Worm (Caenorhabditis elegans) whole organism, L1 larva: ENCODE data around the gene srx-63.

ENCODE experiments used
- C16A3.4 ChIP-seq: fragments of 150-350 bp; optimal IDR thresholded peaks from 2 replicates; lab custom pipeline; 2014; ENCODE audit warnings: missing biosample characterization, missing genetic modification characterization
- C34B4.2 ChIP-seq: sonication (generic microtip); optimal IDR thresholded peaks from 2 replicates; lab custom pipeline; 2017; ENCODE audit warnings: mild to moderate bottlenecking, missing genetic modification characterization, missing compliant biosample characterization
- Y116A8C.19 ChIP-seq: sonication (generic microtip); optimal IDR thresholded peaks from 2 replicates; lab custom pipeline; 2016; ENCODE audit warnings: missing compliant biosample characterization, missing genetic modification characterization, borderline replicate concordance
- aha-1 ChIP-seq: fragments of 150-350 bp; optimal IDR thresholded peaks from 2 replicates; lab custom pipeline; 2014; ENCODE audit warnings: missing biosample characterization, missing genetic modification characterization
- ceh-8 ChIP-seq: fragments of 200-800 bp; sonication (Bioruptor generic); optimal IDR thresholded peaks from 2 replicates; lab custom pipeline; 2018; ENCODE audit warnings: mild to moderate bottlenecking, missing genetic modification characterization, moderate library complexity, missing compliant biosample characterization
- ces-1 ChIP-seq: fragments of 150-350 bp; optimal IDR thresholded peaks from 2 replicates; lab custom pipeline; 2014; ENCODE audit warnings: missing biosample characterization, missing genetic modification reagents, missing genetic modification characterization
- dsc-1 ChIP-seq: sonication (generic microtip); optimal IDR thresholded peaks from 2 replicates; lab custom pipeline; 2016; ENCODE audit warnings: mild to moderate bottlenecking, missing genetic modification characterization, missing compliant biosample characterization
- efl-1 ChIP-seq, 4 experiments: fragments of 150-350 bp; optimal IDR thresholded peaks in 3 of 4; peaks in 1 of 4; 1 replicate in 1 of 4; 2 replicates in 3 of 4; lab custom pipeline; 2014; ENCODE audit warnings: missing biosample characterization in 2 of 4, missing genetic modification characterization in 2 of 4, missing genetic modification reagents in 2 of 4
- efl-3 ChIP-seq: fragments of 200-800 bp; sonication (Bioruptor generic); optimal IDR thresholded peaks from 2 replicates; lab custom pipeline; 2018; ENCODE audit warnings: mild to moderate bottlenecking, missing genetic modification characterization, missing compliant biosample characterization
- egl-13 ChIP-seq: sonication (generic microtip); optimal IDR thresholded peaks from 2 replicates; lab custom pipeline; 2016; ENCODE audit warnings: missing genotype, missing genetic modification reagents, missing genetic modification characterization, missing compliant biosample characterization
- elt-3 ChIP-seq, 6 experiments: fragments of 150-350 bp in 1 of 6; sonication (generic microtip); optimal IDR thresholded peaks; 2 replicates each; lab custom pipeline; 2017 to 2018; ENCODE audit warnings: missing biosample characterization in 6 of 6, missing genetic modification characterization in 6 of 6, inconsistent platforms in 1 of 6
- fkh-4 ChIP-seq: sonication (generic microtip); optimal IDR thresholded peaks from 2 replicates; lab custom pipeline; 2016; ENCODE audit warnings: missing compliant biosample characterization, missing genetic modification characterization, borderline replicate concordance
- fkh-8 ChIP-seq: sonication (generic microtip); optimal IDR thresholded peaks from 2 replicates; lab custom pipeline; 2016; ENCODE audit warnings: mild to moderate bottlenecking, missing genetic modification characterization, missing compliant biosample characterization
- hpl-2 ChIP-seq: fragments of 150-350 bp; optimal IDR thresholded peaks from 2 replicates; lab custom pipeline; 2014; ENCODE audit warnings: missing biosample characterization, missing genetic modification reagents, missing genetic modification characterization
- isw-1 ChIP-seq: fragments of 200-800 bp; sonication (Bioruptor generic); IDR thresholded peaks from 2 replicates; pipeline ENCODE4 v1.3.6; 2022; ENCODE audit warnings: missing genetic modification characterization, missing compliant biosample characterization
- jun-1 ChIP-seq: fragments of 150-350 bp; optimal IDR thresholded peaks from 2 replicates; lab custom pipeline; 2014; ENCODE audit warnings: missing biosample characterization, missing genetic modification reagents, missing genetic modification characterization
- lin-13 ChIP-seq: fragments of 150-350 bp; optimal IDR thresholded peaks from 2 replicates; lab custom pipeline; 2014; ENCODE audit warnings: missing biosample characterization, missing genetic modification reagents, missing genetic modification characterization
- lin-14 ChIP-seq: fragments of 200-800 bp; sonication (Bioruptor generic); optimal IDR thresholded peaks from 2 replicates; lab custom pipeline; 2018; ENCODE audit warnings: mild to moderate bottlenecking, missing genetic modification characterization, moderate library complexity, missing compliant biosample characterization
- lin-39 ChIP-seq: fragments of 150-350 bp; optimal IDR thresholded peaks from 2 replicates; lab custom pipeline; 2014; ENCODE audit warnings: missing biosample characterization, missing genetic modification reagents, missing genetic modification characterization
- lir-3 ChIP-seq: sonication (generic microtip); optimal IDR thresholded peaks from 2 replicates; lab custom pipeline; 2016; ENCODE audit warnings: mild to moderate bottlenecking, missing genetic modification characterization, moderate library complexity, missing compliant biosample characterization; ENCODE audit not compliant: poor library complexity
- mab-9 ChIP-seq: fragments of 200-800 bp; sonication (Bioruptor generic); IDR thresholded peaks from 2 replicates; pipeline ENCODE4 v1.3.6; 2022; ENCODE audit warnings: missing genetic modification reagents, missing genetic modification characterization, missing compliant biosample characterization
- mdl-1 ChIP-seq, 2 experiments: fragments of 150-350 bp; optimal IDR thresholded peaks; 2 replicates each; lab custom pipeline; 2014 to 2017; ENCODE audit warnings: missing biosample characterization in 2 of 2, missing genetic modification characterization in 2 of 2, inconsistent platforms in 1 of 2
- mef-2 ChIP-seq: fragments of 150-350 bp; optimal IDR thresholded peaks from 2 replicates; lab custom pipeline; 2014; ENCODE audit warnings: missing biosample characterization, missing genetic modification characterization
- nhr-11 ChIP-seq: fragments of 150-350 bp; optimal IDR thresholded peaks from 2 replicates; lab custom pipeline; 2014; ENCODE audit warnings: missing biosample characterization, missing genetic modification characterization
- nhr-12 ChIP-seq: sonication (generic microtip); optimal IDR thresholded peaks from 2 replicates; lab custom pipeline; 2017; ENCODE audit warnings: missing biosample characterization, missing genetic modification characterization
- nhr-19 ChIP-seq: fragments of 200-800 bp; sonication (Bioruptor generic); conservative IDR thresholded peaks from 2 replicates; pipeline ENCODE4 v1.3.6; 2022; ENCODE audit warnings: missing genetic modification characterization, missing compliant biosample characterization
- nhr-71 ChIP-seq: sonication (generic microtip); optimal IDR thresholded peaks from 2 replicates; lab custom pipeline; 2016; ENCODE audit warnings: mild to moderate bottlenecking, missing genetic modification characterization, moderate library complexity, missing compliant biosample characterization
- nhr-84 ChIP-seq: sonication (generic microtip); optimal IDR thresholded peaks from 2 replicates; lab custom pipeline; 2017; ENCODE audit warnings: missing biosample characterization, missing genetic modification characterization
- skn-1 ChIP-seq: fragments of 150-350 bp; optimal IDR thresholded peaks from 2 replicates; lab custom pipeline; 2014; ENCODE audit warnings: missing biosample characterization, missing genetic modification characterization
- snpc-4 ChIP-seq: fragments of 150-350 bp; optimal IDR thresholded peaks from 2 replicates; lab custom pipeline; 2014; ENCODE audit warnings: missing biosample characterization, missing genetic modification characterization
- snu-23 ChIP-seq: sonication (generic microtip); optimal IDR thresholded peaks from 2 replicates; lab custom pipeline; 2016; ENCODE audit warnings: missing genetic modification characterization, missing compliant biosample characterization
- sup-37 ChIP-seq: fragments of 200-800 bp; sonication (Bioruptor generic); optimal IDR thresholded peaks from 2 replicates; lab custom pipeline; 2018; ENCODE audit warnings: mild to moderate bottlenecking, missing genetic modification characterization, missing compliant biosample characterization
- tbx-2 ChIP-seq: sonication (generic microtip); optimal IDR thresholded peaks from 2 replicates; lab custom pipeline; 2016; ENCODE audit warnings: missing genetic modification characterization, missing compliant biosample characterization
- tlp-1 ChIP-seq: fragments of 150-350 bp; optimal IDR thresholded peaks from 2 replicates; lab custom pipeline; 2014; ENCODE audit warnings: missing biosample characterization, missing genetic modification characterization
- unc-30 ChIP-seq: sonication (generic microtip); optimal IDR thresholded peaks from 2 replicates; lab custom pipeline; 2017; ENCODE audit warnings: missing biosample characterization, missing genetic modification characterization
- unc-62 ChIP-seq: fragments of 150-350 bp; optimal IDR thresholded peaks from 2 replicates; lab custom pipeline; 2014; ENCODE audit warnings: missing biosample characterization, missing genetic modification reagents, missing genetic modification characterization
- xbp-1 ChIP-seq: sonication (generic microtip); optimal IDR thresholded peaks from 2 replicates; lab custom pipeline; 2016; ENCODE audit warnings: missing genetic modification characterization, missing compliant biosample characterization
- zip-4 ChIP-seq: fragments of 200-800 bp; sonication (Bioruptor generic); optimal IDR thresholded peaks from 2 replicates; lab custom pipeline; 2018; ENCODE audit warnings: mild to moderate bottlenecking, missing genetic modification characterization, moderate library complexity, missing compliant biosample characterization
- ztf-11 ChIP-seq, 2 experiments: sonication (generic microtip); optimal IDR thresholded peaks; 2 replicates each; lab custom pipeline; 2016 to 2017; ENCODE audit warnings: missing genetic modification characterization in 2 of 2, missing biosample characterization in 1 of 2, missing compliant biosample characterization in 1 of 2
- ztf-4 ChIP-seq: fragments of 150-350 bp; optimal IDR thresholded peaks from 2 replicates; lab custom pipeline; 2014; ENCODE audit warnings: missing biosample characterization, missing genetic modification characterization

The srx-63 gene

DNA sequence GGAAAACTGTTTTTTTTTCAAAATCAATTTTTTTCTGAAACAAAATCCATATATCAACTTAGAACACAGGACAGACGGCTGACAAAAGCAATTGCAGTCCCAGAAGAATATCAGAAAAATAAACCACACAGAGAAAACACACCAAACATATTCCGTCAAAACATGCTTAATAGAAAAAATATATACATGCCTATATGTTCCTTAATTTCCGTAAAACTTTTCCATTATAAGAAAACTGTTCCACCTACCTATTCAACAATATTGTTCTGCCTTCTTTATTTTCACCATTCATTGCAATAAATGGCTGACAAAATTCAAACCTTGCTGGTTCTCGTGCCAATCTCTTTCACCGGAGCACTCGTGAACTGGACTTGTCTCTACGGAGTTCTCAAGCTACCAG, at the start of gene srx-63:
Gene srx-63, plus strand, starts transcription at position 301 of the 400 bp plus-strand sequence.
- TF ChIP-seq mef-2, result no peak
- no peak for TF ChIP-seq ces-1
- TF ChIP-seq mab-9 (GFP tag; lab: Robert Waterston, UW), result no peak
- TF ChIP-seq fkh-4 (tag; lab: Kevin White, UChicago), result no peak
- no peak for TF ChIP-seq nhr-19 (GFP tag; lab: Robert Waterston, UW)
- no peak for TF ChIP-seq lin-13 (GFP tag; lab: Kevin White, UChicago)
- TF ChIP-seq hpl-2, result no peak
- TF ChIP-seq lin-14, result no peak
- no peak for TF ChIP-seq tbx-2 (tag; lab: Kevin White, UChicago)
- no peak for TF ChIP-seq ztf-11 (tag; optimal IDR thresholded peaks at IDR 0.05; lab: Kevin White, UChicago)
- TF ChIP-seq efl-1 (optimal IDR thresholded peaks at IDR 0.05; lab: Kevin White, UChicago), result no peak
- TF ChIP-seq efl-1 (GFP tag; optimal IDR thresholded peaks at IDR 0.05 in 1 of 2; lab: Kevin White, UChicago), result no peak
- no peak for TF ChIP-seq jun-1 (tag; lab: Kevin White, UChicago)
- no peak for TF ChIP-seq sup-37 (GFP tag; lab: Kevin White, UChicago)
- TF ChIP-seq nhr-12 (tag; lab: Kevin White, UChicago), result no peak
- TF ChIP-seq Y116A8C.19 (tag; lab: Kevin White, UChicago), result no peak
- TF ChIP-seq nhr-84 (tag; lab: Kevin White, UChicago), result no peak
- no peak for TF ChIP-seq zip-4

DNA sequence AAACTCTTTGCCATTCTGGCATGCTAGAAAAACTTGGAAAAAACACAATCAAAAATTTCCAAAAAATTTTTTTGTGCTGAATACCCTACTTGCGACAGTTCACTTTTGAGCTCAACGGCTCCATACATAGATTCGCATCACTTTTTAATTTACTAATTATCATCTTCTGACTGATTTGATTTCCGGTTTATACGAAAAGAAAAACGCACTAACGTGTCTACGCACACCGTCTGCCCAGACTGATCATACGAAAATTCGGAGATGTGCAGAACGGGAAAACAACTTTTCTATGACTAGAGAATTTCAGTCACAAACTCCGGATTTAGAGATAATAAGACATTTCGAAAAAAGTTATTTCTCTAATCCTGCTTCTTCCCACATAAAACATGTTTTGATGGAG, 46.9 kb upstream of the srx-63 start:
- TF ChIP-seq fkh-8 (tag; lab: Kevin White, UChicago) (peak; percentile 38), ceh-8 (GFP tag; lab: Kevin White, UChicago) (peak; percentile 70), dsc-1 (tag; lab: Kevin White, UChicago) (peak; percentile 65), nhr-71 (tag; lab: Kevin White, UChicago) (peak; percentile 3), lin-39 (tag; lab: Kevin White, UChicago) (no peak)

DNA sequence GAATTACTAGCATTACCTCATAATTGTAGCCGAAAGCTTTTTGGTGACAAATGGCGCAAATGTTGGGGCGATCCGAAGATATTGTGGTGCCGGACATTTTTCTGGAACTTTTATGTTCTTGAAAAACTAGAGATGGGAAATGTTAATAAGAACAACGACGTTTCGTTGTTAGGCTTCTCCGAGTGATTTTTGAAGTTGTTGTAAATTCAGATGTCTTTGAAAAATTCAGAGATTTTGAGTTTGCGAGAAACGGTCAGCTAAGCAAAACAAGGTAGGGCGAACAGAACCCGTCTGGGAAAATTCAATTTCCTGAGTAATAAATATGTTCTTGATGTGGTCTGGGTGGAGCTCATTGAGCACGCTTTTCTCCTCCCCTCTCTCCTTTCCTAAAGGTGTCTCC, 45.3 kb upstream of the srx-63 start, which contains the start of gene nhr-124:
Gene nhr-124, minus strand, starts transcription at position 101 of the 400 bp plus-strand sequence.
- TF ChIP-seq C34B4.2 (no peak), unc-62 (no peak)

DNA sequence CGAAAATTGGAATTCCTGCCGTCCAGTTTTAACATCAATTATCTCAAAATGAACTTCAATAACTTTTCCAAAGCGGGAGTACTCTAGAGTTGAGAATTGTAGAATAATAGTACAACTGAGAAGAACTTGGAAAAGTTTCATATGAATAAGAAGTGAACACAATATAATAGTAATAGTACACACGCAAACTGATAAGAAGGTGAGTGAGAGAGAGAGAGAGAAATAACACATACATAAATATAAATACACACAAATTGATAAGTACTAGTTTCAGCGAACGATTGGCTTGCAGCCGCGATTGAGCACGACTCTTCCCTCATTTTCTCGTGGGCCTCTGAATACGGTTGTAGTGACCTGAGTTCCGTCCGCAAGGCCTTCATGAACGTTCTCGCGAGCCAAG, 42.3 kb upstream of the srx-63 start, which contains the start of gene C17E7.13:
Gene C17E7.13, minus strand, starts transcription at position 176 of the 400 bp plus-strand sequence.
- no peak for TF ChIP-seq C16A3.4 (tag; lab: Kevin White, UChicago)
- TF ChIP-seq tlp-1, result no peak
- TF ChIP-seq nhr-11 (tag; lab: Kevin White, UChicago), result no peak
- TF ChIP-seq isw-1 (GFP tag; lab: Robert Waterston, UW), result no peak
- TF ChIP-seq mdl-1 (tag; optimal IDR thresholded peaks at IDR 0.05; lab: Kevin White, UChicago), result no peak
- no peak for TF ChIP-seq elt-3 (tag; optimal IDR thresholded peaks at IDR 0.05; lab: Kevin White, UChicago)
- no peak for TF ChIP-seq fkh-4 (tag; lab: Kevin White, UChicago)
- no peak for TF ChIP-seq skn-1 (tag; lab: Kevin White, UChicago)
- no peak for TF ChIP-seq aha-1 (tag; lab: Kevin White, UChicago)
- no peak for TF ChIP-seq efl-3 (GFP tag; lab: Kevin White, UChicago)
- no peak for TF ChIP-seq fkh-8 (tag; lab: Kevin White, UChicago)
- no peak for TF ChIP-seq snpc-4 (tag; lab: Kevin White, UChicago)
- TF ChIP-seq snu-23 (GFP tag; lab: Kevin White, UChicago), result no peak
- TF ChIP-seq zip-4, result no peak

DNA sequence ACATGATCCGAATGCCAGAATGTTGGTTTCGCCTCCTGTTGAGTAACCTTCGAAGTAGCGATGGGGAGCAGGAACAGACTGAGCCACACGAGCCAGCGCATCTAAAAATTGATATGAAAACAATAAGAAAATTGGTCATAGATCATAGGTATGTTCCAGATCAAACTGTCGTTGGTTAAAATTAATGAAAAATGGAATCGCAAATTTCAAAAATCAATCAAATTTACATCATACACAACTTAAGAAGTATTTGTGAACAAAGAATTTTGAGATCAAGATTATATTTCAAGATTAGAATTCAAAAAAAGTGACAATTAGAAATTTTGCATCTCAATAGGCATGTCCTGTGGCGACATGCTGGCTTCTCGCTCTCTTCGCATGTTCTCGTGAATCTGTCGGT, 40.7 kb upstream of the srx-63 start, which contains the start of gene C17E7.9:
Gene C17E7.9, minus strand, starts transcription at position 101 of the 400 bp plus-strand sequence.
- TF ChIP-seq unc-30 (no peak), C16A3.4 (tag; lab: Kevin White, UChicago) (no peak), egl-13 (tag; lab: Kevin White, UChicago) (no peak), mef-2 (no peak), ztf-4 (tag; lab: Kevin White, UChicago) (no peak), lir-3 (tag; lab: Kevin White, UChicago) (no peak), xbp-1 (tag; lab: Kevin White, UChicago) (no peak), mdl-1 (tag; optimal IDR thresholded peaks at IDR 0.05; lab: Kevin White, UChicago) (no peak)
